Worm (Caenorhabditis elegans) whole organism, L4/young adult: ENCODE measurements around the gene B0035.15.

Experiments
- W03F9.2 ChIP-seq: fragments of 150-350 bp; optimal IDR thresholded peaks from 2 replicates; lab custom pipeline; 2014; ENCODE audit warnings: missing biosample characterization, missing genetic modification characterization
- dao-5 ChIP-seq: sonication (generic microtip); optimal IDR thresholded peaks from 2 replicates; lab custom pipeline; 2016; ENCODE audit warnings: missing genotype, missing genetic modification characterization, moderate library complexity, missing compliant biosample characterization

DNA sequence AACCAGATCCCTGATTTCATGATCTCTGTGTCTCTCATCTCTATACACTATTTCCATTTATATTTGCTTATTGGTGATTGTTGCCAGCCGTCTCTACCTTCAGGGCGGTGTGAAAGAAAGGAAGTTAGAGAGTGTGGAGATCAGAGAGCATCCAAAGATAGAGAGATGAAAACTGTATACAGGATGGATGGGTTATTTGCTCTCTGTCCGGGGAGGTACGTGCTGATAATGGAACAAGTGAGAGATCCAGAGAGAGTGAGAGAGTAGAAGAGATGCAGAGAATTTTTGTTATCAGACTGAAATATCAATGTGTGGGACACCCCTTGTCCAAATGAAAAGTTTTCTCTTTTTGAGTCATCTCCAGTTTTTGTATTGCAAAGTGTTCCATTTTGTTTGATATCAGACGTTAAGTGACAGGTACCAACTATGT lies 13.9 kb downstream of the B0035.15 start:
- TF ChIP-seq W03F9.2 (tag; lab: Kevin White, UChicago) (no peak), dao-5 (tag; lab: Kevin White, UChicago) (no peak)
